Worm (Caenorhabditis elegans) whole organism, L2 larva: ENCODE results near the gene F28B1.9.

ENCODE experiments used
- C34F6.9 ChIP-seq: fragments of 150-350 bp; optimal IDR thresholded peaks from 2 replicates; lab custom pipeline; 2014; ENCODE audit warnings: missing biosample characterization, missing genetic modification characterization
- F13H6.1 ChIP-seq: sonication (generic microtip); optimal IDR thresholded peaks from 2 replicates; lab custom pipeline; 2016; ENCODE audit warnings: missing genetic modification characterization, missing compliant biosample characterization
- R02D3.7 ChIP-seq: fragments of 150-350 bp; optimal IDR thresholded peaks from 2 replicates; lab custom pipeline; 2014; ENCODE audit warnings: missing biosample characterization, missing genetic modification characterization
- Y55F3AM.14 ChIP-seq: fragments of 200-800 bp; sonication (Bioruptor generic); optimal IDR thresholded peaks from 2 replicates; lab custom pipeline; 2018; ENCODE audit warnings: mild to moderate bottlenecking, missing genetic modification characterization, missing compliant biosample characterization
- ZK546.5 ChIP-seq: sonication (generic microtip); optimal IDR thresholded peaks from 2 replicates; lab custom pipeline; 2017; ENCODE audit warnings: missing biosample characterization, missing genetic modification characterization
- aly-2 ChIP-seq: fragments of 150-350 bp; optimal IDR thresholded peaks from 2 replicates; lab custom pipeline; 2014; ENCODE audit warnings: missing biosample characterization, missing genetic modification characterization
- ama-1 ChIP-seq: fragments of 150-350 bp; optimal IDR thresholded peaks from 2 replicates; lab custom pipeline; 2018; ENCODE audit warnings: inconsistent platforms
- ceh-82 ChIP-seq: fragments of 150-350 bp; optimal IDR thresholded peaks from 2 replicates; lab custom pipeline; 2014; ENCODE audit warnings: missing biosample characterization, missing genetic modification characterization
- crh-2 ChIP-seq: sonication (generic microtip); optimal IDR thresholded peaks from 2 replicates; lab custom pipeline; 2017; ENCODE audit warnings: missing biosample characterization, missing genetic modification characterization
- elt-1 ChIP-seq: fragments of 150-350 bp; optimal IDR thresholded peaks from 2 replicates; lab custom pipeline; 2014; ENCODE audit warnings: missing biosample characterization, missing genetic modification characterization
- elt-3 ChIP-seq: sonication (generic microtip); optimal IDR thresholded peaks from 2 replicates; lab custom pipeline; 2017; ENCODE audit warnings: missing biosample characterization, missing genetic modification characterization
- gmeb-1 ChIP-seq: fragments of 150-350 bp; optimal IDR thresholded peaks from 2 replicates; lab custom pipeline; 2014; ENCODE audit warnings: missing biosample characterization, missing genetic modification characterization
- lin-11 ChIP-seq: fragments of 150-350 bp; sonication (generic microtip); optimal IDR thresholded peaks from 2 replicates; lab custom pipeline; 2014; ENCODE audit warnings: missing biosample characterization, missing genetic modification characterization, inconsistent platforms, mixed read lengths
- lin-13 ChIP-seq: fragments of 150-350 bp; optimal IDR thresholded peaks from 2 replicates; lab custom pipeline; 2014; ENCODE audit warnings: missing biosample characterization, missing genetic modification reagents, missing genetic modification characterization
- lin-39 ChIP-seq: fragments of 150-350 bp; optimal IDR thresholded peaks from 2 replicates; lab custom pipeline; 2014; ENCODE audit warnings: missing biosample characterization, missing genetic modification reagents, missing genetic modification characterization
- lsy-2 ChIP-seq, 2 experiments: fragments of 150-350 bp in 1 of 2; sonication (generic microtip) in 1 of 2; optimal IDR thresholded peaks; 2 replicates each; lab custom pipeline; 2014 to 2017; ENCODE audit warnings: missing biosample characterization in 2 of 2, missing genetic modification characterization in 2 of 2
- mab-5 ChIP-seq: fragments of 150-350 bp; optimal IDR thresholded peaks from 2 replicates; lab custom pipeline; 2014; ENCODE audit warnings: missing biosample characterization, missing genetic modification characterization
- mbf-1 ChIP-seq: sonication (generic microtip); optimal IDR thresholded peaks from 2 replicates; lab custom pipeline; 2017; ENCODE audit warnings: missing biosample characterization, missing genetic modification characterization
- nhr-10 ChIP-seq: sonication (generic microtip); optimal IDR thresholded peaks from 2 replicates; lab custom pipeline; 2017; ENCODE audit warnings: missing biosample characterization, missing genetic modification characterization
- nhr-11 ChIP-seq: fragments of 150-350 bp; optimal IDR thresholded peaks from 2 replicates; lab custom pipeline; 2014; ENCODE audit warnings: missing biosample characterization, missing genetic modification characterization
- nhr-12 ChIP-seq: fragments of 150-350 bp; optimal IDR thresholded peaks from 2 replicates; lab custom pipeline; 2014; ENCODE audit warnings: missing biosample characterization, missing genetic modification characterization
- nhr-129 ChIP-seq: fragments of 150-350 bp; optimal IDR thresholded peaks from 2 replicates; lab custom pipeline; 2014; ENCODE audit warnings: missing biosample characterization, missing genetic modification characterization
- nhr-21 ChIP-seq: fragments of 150-350 bp; optimal IDR thresholded peaks from 2 replicates; lab custom pipeline; 2014; ENCODE audit warnings: missing biosample characterization, missing genetic modification characterization
- nhr-23 ChIP-seq: fragments of 150-350 bp; optimal IDR thresholded peaks from 2 replicates; lab custom pipeline; 2014; ENCODE audit warnings: missing biosample characterization, missing genetic modification reagents, missing genetic modification characterization
- peb-1 ChIP-seq: fragments of 150-350 bp; optimal IDR thresholded peaks from 2 replicates; lab custom pipeline; 2014; ENCODE audit warnings: missing biosample characterization, missing genetic modification characterization
- skn-1 ChIP-seq: sonication (generic microtip); optimal IDR thresholded peaks from 2 replicates; lab custom pipeline; 2017; ENCODE audit warnings: missing biosample characterization, missing genetic modification characterization
- sma-9 ChIP-seq, 2 experiments: fragments of 150-350 bp in 1 of 2; sonication (generic microtip) in 1 of 2; optimal IDR thresholded peaks; 2 replicates each; lab custom pipeline; 2014 to 2016; ENCODE audit warnings: missing genetic modification characterization in 2 of 2, mild to moderate bottlenecking in 1 of 2, missing biosample characterization in 1 of 2, missing compliant biosample characterization in 1 of 2, missing genetic modification reagents in 1 of 2, moderate library complexity in 1 of 2
- snpc-4 ChIP-seq: fragments of 150-350 bp; optimal IDR thresholded peaks from 2 replicates; lab custom pipeline; 2014; ENCODE audit warnings: missing biosample characterization, missing genetic modification characterization
- unc-39 ChIP-seq: fragments of 150-350 bp; optimal IDR thresholded peaks from 2 replicates; lab custom pipeline; 2014; ENCODE audit warnings: missing biosample characterization, missing genetic modification characterization
- unc-55 ChIP-seq: fragments of 150-350 bp; sonication (generic microtip); optimal IDR thresholded peaks from 3 replicates; lab custom pipeline; 2014; ENCODE audit warnings: missing biosample characterization, missing genetic modification reagents, missing genetic modification characterization
- unc-62 ChIP-seq: fragments of 150-350 bp; optimal IDR thresholded peaks from 2 replicates; lab custom pipeline; 2014; ENCODE audit warnings: missing biosample characterization, missing genetic modification reagents, missing genetic modification characterization
- ztf-11 ChIP-seq: sonication (generic microtip); optimal IDR thresholded peaks from 2 replicates; lab custom pipeline; 2017; ENCODE audit warnings: missing biosample characterization, missing genetic modification characterization
- ztf-4 ChIP-seq: fragments of 150-350 bp; optimal IDR thresholded peaks from 2 replicates; lab custom pipeline; 2014; ENCODE audit warnings: missing biosample characterization, missing genetic modification characterization

F28B1.9 gene

DNA sequence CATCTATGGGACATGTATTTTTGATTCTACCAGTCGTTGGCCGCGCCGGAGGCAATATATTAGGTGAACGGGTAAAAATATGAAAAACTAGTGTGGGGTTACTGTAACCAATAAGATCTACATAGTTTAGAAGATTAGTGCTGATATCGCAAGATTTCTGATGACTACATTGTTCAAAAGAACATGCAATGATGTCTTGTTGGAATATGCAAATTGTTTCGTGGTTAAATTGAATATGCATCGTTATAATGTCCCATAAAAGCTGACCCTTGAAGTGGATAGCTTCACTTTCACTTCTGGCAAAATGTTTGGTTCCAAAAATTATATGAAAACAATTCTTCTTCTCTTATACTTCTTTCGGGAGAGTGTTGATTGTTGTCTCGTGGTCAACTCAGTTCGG lies 17.2 kb upstream of the F28B1.9 start, which contains the start of gene F28B1.2:
Gene F28B1.2, plus strand, starts transcription at position 301 of the 400 bp plus-strand sequence.
- TF ChIP-seq lin-13 (GFP tag; lab: Kevin White, UChicago) (no peak), nhr-12 (tag; lab: Kevin White, UChicago) (no peak), elt-1 (tag; lab: Kevin White, UChicago) (no peak), ZK546.5 (tag; lab: Kevin White, UChicago) (no peak), lin-39 (tag; lab: Kevin White, UChicago) (no peak)

DNA sequence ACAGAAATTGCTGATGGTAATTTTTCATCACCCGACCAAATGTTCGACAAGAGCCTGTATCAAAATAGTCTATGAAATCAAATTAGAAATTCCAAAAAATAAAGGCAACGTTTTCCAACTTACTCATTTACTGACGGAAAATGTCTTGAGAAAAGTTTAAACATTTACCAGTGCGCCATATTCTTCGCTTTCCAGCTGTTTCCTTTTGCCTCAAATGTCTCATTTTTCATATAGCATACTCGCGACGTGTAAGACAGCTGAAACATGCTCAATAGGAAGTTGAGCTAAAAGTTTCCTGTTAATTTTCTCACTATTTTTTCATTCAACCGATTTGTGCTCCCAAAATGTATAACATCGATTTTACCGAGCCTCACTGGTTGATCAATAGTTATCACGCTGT lies 1.7 kb upstream of the F28B1.9 start, which contains the start of gene sri-66:
Gene sri-66, plus strand, starts transcription at position 301 of the 400 bp plus-strand sequence.
- TF ChIP-seq gmeb-1 (tag; lab: Kevin White, UChicago) (no peak), lin-13 (GFP tag; lab: Kevin White, UChicago) (no peak), peb-1 (tag; lab: Kevin White, UChicago) (no peak), elt-3 (tag; lab: Kevin White, UChicago) (no peak), F13H6.1 (tag; lab: Kevin White, UChicago) (no peak), unc-62 (GFP tag; lab: Kevin White, UChicago) (no peak), mab-5 (tag; lab: Kevin White, UChicago) (no peak), ceh-82 (no peak), C34F6.9 (no peak), sma-9 (GFP tag; optimal IDR thresholded peaks at IDR 0.05; lab: Kevin White, UChicago) (no peak), sma-9 (tag; optimal IDR thresholded peaks at IDR 0.05; lab: Kevin White, UChicago) (no peak), nhr-21 (tag; lab: Kevin White, UChicago) (no peak), lsy-2 (tag; optimal IDR thresholded peaks at IDR 0.05; lab: Kevin White, UChicago) (no peak), lin-11 (tag; lab: Kevin White, UChicago) (no peak), Y55F3AM.14 (no peak), nhr-10 (tag; lab: Kevin White, UChicago) (no peak), nhr-129 (tag; lab: Kevin White, UChicago) (no peak), R02D3.7 (tag; lab: Kevin White, UChicago) (no peak)

ce11 chrV:17064676-17065075 lies 3.0 kb downstream of the F28B1.9 start, which contains the start of gene srh-255:
Gene srh-255, plus strand, starts transcription at chrV:17064976.
- TF ChIP-seq gmeb-1 (tag; lab: Kevin White, UChicago) = no peak
- TF ChIP-seq nhr-21 (tag; lab: Kevin White, UChicago) = no peak
- TF ChIP-seq C34F6.9 = no peak
- TF ChIP-seq elt-3 (tag; lab: Kevin White, UChicago) = no peak
- TF ChIP-seq lin-11 (tag; lab: Kevin White, UChicago) = no peak
- no peak for TF ChIP-seq ztf-4 (tag; lab: Kevin White, UChicago)
- TF ChIP-seq ama-1 = no peak
- no peak for TF ChIP-seq ZK546.5 (tag; lab: Kevin White, UChicago)
- TF ChIP-seq nhr-11 (tag; lab: Kevin White, UChicago) = no peak
- TF ChIP-seq snpc-4 = no peak
- no peak for TF ChIP-seq mbf-1 (tag; lab: Kevin White, UChicago)
- no peak for TF ChIP-seq peb-1 (tag; lab: Kevin White, UChicago)
- TF ChIP-seq lin-39 (tag; lab: Kevin White, UChicago) = no peak
- TF ChIP-seq, all 48 proteins: peak for 0

DNA sequence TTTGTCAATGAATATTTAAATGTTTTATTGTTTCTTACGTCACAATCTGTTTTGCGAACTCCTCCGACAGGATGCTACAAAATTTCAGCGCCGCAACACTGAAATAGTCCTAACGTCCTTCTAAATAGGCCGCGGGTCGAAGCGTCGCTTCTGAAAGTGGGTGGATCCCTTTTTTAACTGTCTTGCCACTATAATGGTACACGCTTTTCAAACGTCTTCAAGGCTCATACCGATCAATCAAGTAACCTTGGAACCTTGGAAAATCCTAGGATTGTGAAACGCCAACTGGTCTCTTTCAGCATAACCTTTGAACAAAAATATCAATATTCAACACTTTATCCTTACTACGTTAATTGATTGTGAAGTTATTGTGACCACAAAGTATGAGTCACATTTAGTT lies 4.9 kb downstream of the F28B1.9 start:
- TF ChIP-seq crh-2 (tag; lab: Kevin White, UChicago) = no peak
- TF ChIP-seq unc-39 (tag; lab: Kevin White, UChicago) = no peak
- no peak for TF ChIP-seq C34F6.9
- TF ChIP-seq ztf-11 = no peak
- no peak for TF ChIP-seq ama-1
- no peak for TF ChIP-seq elt-3 (tag; lab: Kevin White, UChicago)
- no peak for TF ChIP-seq peb-1 (tag; lab: Kevin White, UChicago)
- no peak for TF ChIP-seq lin-39 (tag; lab: Kevin White, UChicago)
- TF ChIP-seq nhr-23 (tag; lab: Kevin White, UChicago) = no peak
- TF ChIP-seq skn-1 = no peak
- TF ChIP-seq lsy-2 (tag; optimal IDR thresholded peaks at IDR 0.05; lab: Kevin White, UChicago) = no peak

- no peak for TF ChIP-seq unc-39 (tag; lab: Kevin White, UChicago)
- no peak for TF ChIP-seq aly-2 (tag; lab: Kevin White, UChicago)
- TF ChIP-seq unc-55 = no peak
Observed at ce11 chrV:17068839-17069238, 7.2 kb downstream of the F28B1.9 start, which contains the start of gene T05E12.8. Gene T05E12.8, plus strand, starts transcription at chrV:17069139.
